Fruit fly (Drosophila melanogaster) whole organism, prepupa: ENCODE results near the gene Coq7.

Source experiments
- CG10631 ChIP-seq: fragments of 200-800 bp; sonication (Bioruptor generic); optimal IDR thresholded peaks from 2 replicates; lab custom pipeline; 2016; ENCODE audit warnings: missing biosample characterization, missing genetic modification characterization
- CG10669 ChIP-seq: fragments of 200-800 bp; sonication (Bioruptor generic); optimal IDR thresholded peaks from 3 replicates; lab custom pipeline; 2018; ENCODE audit warnings: missing biosample characterization, mild to moderate bottlenecking, missing genetic modification characterization, moderate library complexity
- CG11294 ChIP-seq: fragments of 200-800 bp; sonication (Bioruptor generic); IDR thresholded peaks from 2 replicates; pipeline ENCODE4 v1.3.6; 2022; ENCODE audit warnings: missing biosample characterization, missing genetic modification characterization
- CG11902 ChIP-seq: fragments of 200-800 bp; sonication (Bioruptor generic); optimal IDR thresholded peaks from 3 replicates; lab custom pipeline; 2016; ENCODE audit warnings: missing biosample characterization, missing genetic modification characterization
- CG15336 ChIP-seq: fragments of 200-800 bp; sonication (Bioruptor generic); IDR thresholded peaks from 2 replicates; pipeline ENCODE4 v1.3.6; 2022; ENCODE audit warnings: missing biosample characterization, missing genetic modification characterization
- CG1621 ChIP-seq: fragments of 200-800 bp; sonication (Bioruptor generic); optimal IDR thresholded peaks from 3 replicates; lab custom pipeline; 2018; ENCODE audit warnings: missing biosample characterization, mild to moderate bottlenecking, missing genetic modification characterization
- CG16779 ChIP-seq: fragments of 200-800 bp; sonication (Bioruptor generic); optimal IDR thresholded peaks from 3 replicates; lab custom pipeline; 2017; ENCODE audit warnings: missing biosample characterization, mild to moderate bottlenecking, missing genetic modification characterization
- CG3032 ChIP-seq: fragments of 200-800 bp; optimal IDR thresholded peaks from 2 replicates; lab custom pipeline; 2019; ENCODE audit warnings: missing biosample characterization, mild to moderate bottlenecking, missing genetic modification characterization, moderate library complexity
- CG31627 ChIP-seq: fragments of 200-800 bp; sonication (Bioruptor generic); optimal IDR thresholded peaks from 3 replicates; lab custom pipeline; 2016; ENCODE audit warnings: missing biosample characterization, missing genetic modification characterization
- CG32006 ChIP-seq: fragments of 200-800 bp; sonication (Bioruptor generic); optimal IDR thresholded peaks from 3 replicates; lab custom pipeline; 2017; ENCODE audit warnings: missing biosample characterization, mild to moderate bottlenecking, missing genetic modification characterization
- CG34406 ChIP-seq: fragments of 200-800 bp; sonication (Bioruptor generic); optimal IDR thresholded peaks from 3 replicates; lab custom pipeline; 2016; ENCODE audit warnings: missing biosample characterization, missing genetic modification characterization
- CG3919 ChIP-seq: fragments of 200-800 bp; sonication (Bioruptor generic); optimal IDR thresholded peaks from 3 replicates; lab custom pipeline; 2016; ENCODE audit warnings: missing biosample characterization, missing genetic modification characterization
- CG6163 ChIP-seq: fragments of 200-800 bp; sonication (Bioruptor generic); IDR thresholded peaks from 3 replicates; pipeline ENCODE4 v1.3.6; 2022; ENCODE audit warnings: missing biosample characterization, missing genetic modification characterization
- CG6792 ChIP-seq: fragments of 200-800 bp; sonication (Bioruptor generic); optimal IDR thresholded peaks from 3 replicates; lab custom pipeline; 2016; ENCODE audit warnings: missing biosample characterization, missing genetic modification characterization
- CG6808 ChIP-seq: fragments of 200-800 bp; sonication (Bioruptor generic); optimal IDR thresholded peaks from 3 replicates; lab custom pipeline; 2017; ENCODE audit warnings: missing biosample characterization, missing genetic modification characterization, mild to moderate bottlenecking, moderate library complexity, missing genetic modification reagents
- CG8119 ChIP-seq: fragments of 200-800 bp; sonication (Bioruptor generic); IDR thresholded peaks from 3 replicates; pipeline ENCODE4 v1.3.6; 2022; ENCODE audit warnings: missing biosample characterization, missing genetic modification characterization
- CG8319 ChIP-seq: fragments of 200-800 bp; sonication (Bioruptor generic); optimal IDR thresholded peaks from 3 replicates; lab custom pipeline; 2016; ENCODE audit warnings: missing biosample characterization, missing genetic modification characterization
- CG8632 ChIP-seq: fragments of 200-800 bp; sonication (Bioruptor generic); optimal IDR thresholded peaks from 3 replicates; lab custom pipeline; 2016; ENCODE audit warnings: missing biosample characterization, missing genetic modification characterization
- CG9139 ChIP-seq: fragments of 200-800 bp; sonication (Bioruptor generic); optimal IDR thresholded peaks from 3 replicates; lab custom pipeline; 2017; ENCODE audit warnings: missing biosample characterization, mild to moderate bottlenecking, missing genetic modification characterization
- Ets21C ChIP-seq: fragments of 200-800 bp; sonication (Bioruptor generic); optimal IDR thresholded peaks from 3 replicates; lab custom pipeline; 2016; ENCODE audit warnings: missing biosample characterization, missing genetic modification characterization
- Gug ChIP-seq: fragments of 200-800 bp; sonication (Bioruptor generic); IDR thresholded peaks from 2 replicates; pipeline ENCODE4 v1.3.6; 2022; ENCODE audit warnings: missing biosample characterization, missing genetic modification characterization
- Hr38 ChIP-seq: sonication (Bioruptor generic); optimal IDR thresholded peaks from 2 replicates; lab custom pipeline; 2016; ENCODE audit warnings: missing biosample characterization, missing genetic modification characterization
- Hr39 ChIP-seq: fragments of 200-800 bp; sonication (Bioruptor generic); optimal IDR thresholded peaks from 2 replicates; lab custom pipeline; 2016; ENCODE audit warnings: missing biosample characterization, missing genetic modification characterization
- Hr4 ChIP-seq: fragments of 200-800 bp; sonication (Bioruptor generic); optimal IDR thresholded peaks from 3 replicates; lab custom pipeline; 2016; ENCODE audit warnings: missing biosample characterization, missing genetic modification characterization
- Lpt ChIP-seq: fragments of 200-800 bp; sonication (Bioruptor generic); optimal IDR thresholded peaks from 3 replicates; lab custom pipeline; 2016; ENCODE audit warnings: missing biosample characterization, missing genetic modification characterization
- Met ChIP-seq: fragments of 200-800 bp; sonication (Bioruptor generic); optimal IDR thresholded peaks from 3 replicates; lab custom pipeline; 2016; ENCODE audit warnings: missing biosample characterization, missing genetic modification characterization
- OdsH ChIP-seq: fragments of 200-800 bp; sonication (Bioruptor generic); optimal IDR thresholded peaks from 3 replicates; lab custom pipeline; 2016; ENCODE audit warnings: missing biosample characterization, missing genetic modification characterization
- Smox ChIP-seq: fragments of 200-800 bp; sonication (Bioruptor generic); optimal IDR thresholded peaks from 3 replicates; lab custom pipeline; 2016; ENCODE audit warnings: missing biosample characterization, missing genetic modification characterization
- Sox102F ChIP-seq: fragments of 200-800 bp; sonication (Bioruptor generic); optimal IDR thresholded peaks from 2 replicates; lab custom pipeline; 2016; ENCODE audit warnings: missing biosample characterization, mild to moderate bottlenecking, missing genetic modification characterization
- Sox14 ChIP-seq: fragments of 200-800 bp; sonication (Bioruptor generic); optimal IDR thresholded peaks from 3 replicates; lab custom pipeline; 2016; ENCODE audit warnings: missing biosample characterization, missing genetic modification characterization
- Sox15 ChIP-seq: fragments of 200-800 bp; sonication (Bioruptor generic); optimal IDR thresholded peaks from 3 replicates; lab custom pipeline; 2016; ENCODE audit warnings: missing biosample characterization, missing genetic modification characterization
- achi ChIP-seq: fragments of 200-800 bp; sonication (Bioruptor generic); optimal IDR thresholded peaks from 3 replicates; lab custom pipeline; 2016; ENCODE audit warnings: missing biosample characterization, missing genetic modification characterization
- acj6 ChIP-seq: fragments of 200-800 bp; sonication (Bioruptor generic); optimal IDR thresholded peaks from 3 replicates; lab custom pipeline; 2016; ENCODE audit warnings: missing biosample characterization, missing genetic modification characterization
- cyc ChIP-seq: fragments of 200-800 bp; sonication (Bioruptor generic); optimal IDR thresholded peaks from 3 replicates; lab custom pipeline; 2016; ENCODE audit warnings: missing biosample characterization, missing genetic modification characterization
- dac ChIP-seq: fragments of 200-800 bp; sonication (Bioruptor generic); optimal IDR thresholded peaks from 2 replicates; lab custom pipeline; 2017; ENCODE audit warnings: missing biosample characterization, mild to moderate bottlenecking, missing genetic modification characterization
- dsx ChIP-seq: fragments of 200-800 bp; optimal IDR thresholded peaks from 3 replicates; lab custom pipeline; 2019; ENCODE audit warnings: missing biosample characterization, mild to moderate bottlenecking, missing genetic modification characterization, moderate library complexity; ENCODE audit not compliant: poor library complexity, severe bottlenecking
- eg ChIP-seq: fragments of 200-800 bp; sonication (Bioruptor generic); IDR thresholded peaks from 3 replicates; pipeline ENCODE4 v1.3.6; 2022; ENCODE audit warnings: missing biosample characterization, missing genetic modification characterization
- esn ChIP-seq: fragments of 200-800 bp; sonication (Bioruptor generic); optimal IDR thresholded peaks from 2 replicates; lab custom pipeline; 2016; ENCODE audit warnings: missing biosample characterization, mild to moderate bottlenecking, missing genetic modification characterization, moderate library complexity
- fd59A ChIP-seq: fragments of 200-800 bp; sonication (Bioruptor generic); optimal IDR thresholded peaks from 2 replicates; lab custom pipeline; 2017; ENCODE audit warnings: missing biosample characterization, mild to moderate bottlenecking, missing genetic modification characterization, missing genetic modification reagents
- fd85E ChIP-seq: fragments of 200-800 bp; sonication (Bioruptor generic); optimal IDR thresholded peaks from 3 replicates; lab custom pipeline; 2016; ENCODE audit warnings: missing biosample characterization, missing genetic modification characterization
- fkh ChIP-seq: fragments of 200-800 bp; sonication (Bioruptor generic); optimal IDR thresholded peaks from 3 replicates; lab custom pipeline; 2017; ENCODE audit warnings: missing biosample characterization, mild to moderate bottlenecking, missing genetic modification characterization, moderate library complexity
- lz ChIP-seq: fragments of 200-800 bp; sonication (Bioruptor generic); optimal IDR thresholded peaks from 3 replicates; lab custom pipeline; 2016; ENCODE audit warnings: missing biosample characterization, missing genetic modification characterization
- net ChIP-seq: fragments of 200-800 bp; sonication (Bioruptor generic); optimal IDR thresholded peaks from 3 replicates; lab custom pipeline; 2016; ENCODE audit warnings: missing biosample characterization, missing genetic modification characterization
- pdm3 ChIP-seq: fragments of 200-800 bp; sonication (Bioruptor generic); optimal IDR thresholded peaks from 3 replicates; lab custom pipeline; 2016; ENCODE audit warnings: missing biosample characterization, missing genetic modification characterization
- salr ChIP-seq, 2 experiments: fragments of 200-800 bp; sonication (Bioruptor generic); optimal IDR thresholded peaks; 3 replicates each; lab custom pipeline; 2016 to 2018; ENCODE audit warnings: missing biosample characterization in 2 of 2, missing genetic modification characterization in 2 of 2, mild to moderate bottlenecking in 1 of 2
- spab ChIP-seq: fragments of 200-800 bp; sonication (Bioruptor generic); optimal IDR thresholded peaks from 2 replicates; lab custom pipeline; 2017; ENCODE audit warnings: missing biosample characterization, mild to moderate bottlenecking, missing genetic modification characterization, missing genetic modification reagents
- ss ChIP-seq, 2 experiments: fragments of 200-800 bp; sonication (Bioruptor generic); optimal IDR thresholded peaks; 2 replicates in 1 of 2; 3 replicates in 1 of 2; lab custom pipeline; 2017 to 2018; ENCODE audit warnings: mild to moderate bottlenecking in 2 of 2, missing biosample characterization in 2 of 2, missing genetic modification characterization in 2 of 2, moderate library complexity in 1 of 2
- svp ChIP-seq: fragments of 200-800 bp; sonication (Bioruptor generic); peaks from one replicate; lab custom pipeline; 2016; ENCODE audit warnings: missing biosample characterization, missing genetic modification characterization
- topi ChIP-seq: fragments of 200-800 bp; sonication (Bioruptor generic); optimal IDR thresholded peaks from 3 replicates; lab custom pipeline; 2016; ENCODE audit warnings: missing biosample characterization, missing genetic modification characterization

Coq7 gene

DNA sequence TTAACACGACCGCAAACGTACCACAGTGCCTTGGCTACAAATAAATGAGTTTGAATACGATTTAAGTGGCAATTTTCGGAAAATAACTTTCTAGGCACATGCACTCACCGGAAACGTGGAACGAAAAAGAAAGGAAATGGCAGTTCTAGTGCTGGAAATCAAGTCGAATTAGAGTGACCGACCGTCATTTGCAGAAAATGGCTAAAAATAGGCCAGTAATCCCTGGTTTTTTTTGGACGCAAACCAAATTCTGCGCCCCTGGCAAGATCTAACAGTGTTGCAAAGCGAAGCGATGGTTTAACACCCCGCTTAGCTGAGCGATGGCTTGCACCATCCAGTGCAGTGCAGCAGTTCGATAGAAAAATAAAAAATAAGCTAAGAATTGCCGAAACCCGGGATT lies 26.9 kb upstream of the Coq7 start, which contains the start of gene RpL17 (continued):
- TF ChIP-seq salr (GFP tag; optimal IDR thresholded peaks at IDR 0.05; lab: Kevin White, UChicago) (peak in 1 of 2 experiments; percentile 75), CG11294 (GFP tag; lab: Robert Waterston, UW) (no peak; the same call in 1 of the 2 replicates), CG1621 (tag; lab: Kevin White, UChicago) (peak; percentile 63), CG10669 (GFP tag; lab: Kevin White, UChicago) (peak; percentile 65), CG10631 (GFP tag; lab: Kevin White, UChicago) (peak; percentile 47), CG8119 (GFP tag; lab: Robert Waterston, UW) (peak; percentile 42; the same call in 1 of the 3 replicates), Sox15 (peak; percentile 14), OdsH (GFP tag; lab: Kevin White, UChicago) (peak; percentile 69), eg (GFP tag; lab: Robert Waterston, UW) (peak; percentile 84), Sox14 (peak; percentile 38), CG16779 (tag; lab: Kevin White, UChicago) (peak; percentile 82), ss (GFP tag; optimal IDR thresholded peaks at IDR 0.05; lab: Kevin White, UChicago) (peak; percentile 59 to 82), Hr39 (GFP tag; lab: Kevin White, UChicago) (peak; percentile 73), Lpt (GFP tag; lab: Kevin White, UChicago) (no peak), CG3032 (peak; percentile 29), Ets21C (GFP tag; lab: Kevin White, UChicago) (peak; percentile 46), Hr4 (peak; percentile 29), cyc (peak; percentile 73), CG6808 (GFP tag; lab: Kevin White, UChicago) (peak; percentile 58), Met (peak; percentile 74), CG34406 (GFP tag; lab: Kevin White, UChicago) (peak; percentile 75), CG9139 (GFP tag; lab: Kevin White, UChicago) (peak; percentile 65), fkh (GFP tag; lab: Kevin White, UChicago) (peak; percentile 46), svp (GFP tag; lab: Kevin White, UChicago) (peak; percentile 82), net (GFP tag; lab: Kevin White, UChicago) (peak; percentile 74), topi (GFP tag; lab: Kevin White, UChicago) (peak; percentile 60), CG32006 (GFP tag; lab: Kevin White, UChicago) (peak; percentile 34), dac (GFP tag; lab: Kevin White, UChicago) (peak; percentile 44), fd85E (peak; percentile 50)

DNA sequence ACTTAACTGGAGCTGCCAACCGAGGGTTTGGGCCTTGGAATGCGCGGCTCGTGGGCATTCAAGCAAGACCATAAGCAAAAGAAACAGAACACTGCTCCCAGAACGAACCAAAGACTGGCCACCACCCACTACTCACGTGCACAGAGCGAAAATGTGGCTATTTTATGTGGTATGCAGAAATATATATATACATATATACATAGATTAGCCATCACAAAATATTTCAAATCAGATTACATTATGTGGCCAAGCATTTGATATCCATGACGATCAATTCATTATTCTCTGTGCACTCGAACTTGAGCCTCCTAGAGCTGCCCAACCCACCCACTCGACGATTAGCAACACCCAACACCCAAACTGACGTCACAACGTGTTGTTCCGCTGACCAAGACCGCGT lies 25.5 kb upstream of the Coq7 start:
- TF ChIP-seq achi (peak; percentile 48), CG6163 (GFP tag; lab: Robert Waterston, UW) (peak; percentile 74), topi (GFP tag; lab: Kevin White, UChicago) (peak; percentile 46), Hr4 (peak; percentile 16), CG3032 (peak; percentile 50), spab (GFP tag; lab: Kevin White, UChicago) (peak; percentile 31), CG16779 (tag; lab: Kevin White, UChicago) (peak; percentile 13), dsx (GFP tag; lab: Kevin White, UChicago) (no peak), CG15336 (GFP tag; lab: Robert Waterston, UW) (peak; percentile 60; the same call in 1 of the 2 replicates), CG8319 (no peak), CG11902 (no peak), CG6808 (GFP tag; lab: Kevin White, UChicago) (peak; percentile 50), ss (GFP tag; optimal IDR thresholded peaks at IDR 0.05; lab: Kevin White, UChicago) (no peak), CG10631 (GFP tag; lab: Kevin White, UChicago) (peak; percentile 61), CG3919 (GFP tag; lab: Kevin White, UChicago) (peak; percentile 55), esn (peak; percentile 44), pdm3 (GFP tag; lab: Kevin White, UChicago) (peak; percentile 41), CG8119 (GFP tag; lab: Robert Waterston, UW) (peak; percentile 66; the same call in 2 of the 3 replicates), CG8632 (GFP tag; lab: Kevin White, UChicago) (peak; percentile 9), CG31627 (GFP tag; lab: Kevin White, UChicago) (peak; percentile 7), net (GFP tag; lab: Kevin White, UChicago) (peak; percentile 2), svp (GFP tag; lab: Kevin White, UChicago) (peak; percentile 69), acj6 (GFP tag; lab: Kevin White, UChicago) (peak; percentile 30), CG6792 (GFP tag; lab: Kevin White, UChicago) (peak; percentile 22), fd59A (GFP tag; lab: Kevin White, UChicago) (peak; percentile 35), Smox (GFP tag; lab: Kevin White, UChicago) (peak; percentile 13), cyc (peak; percentile 37), CG34406 (GFP tag; lab: Kevin White, UChicago) (no peak), salr (GFP tag; optimal IDR thresholded peaks at IDR 0.05; lab: Kevin White, UChicago) (peak in 1 of 2 experiments; percentile 35), Hr38 (GFP tag; lab: Kevin White, UChicago) (no peak), Sox102F (GFP tag; lab: Kevin White, UChicago) (peak; percentile 17), lz (GFP tag; lab: Kevin White, UChicago) (peak; percentile 31), Gug (GFP tag; lab: Robert Waterston, UW) (peak; percentile 64)
